Worm (Caenorhabditis elegans): ENCODE measurements around the gene vit-4.

- no peak for TF ChIP-seq pax-1 (tag; optimal IDR thresholded peaks at IDR 0.05)
- TF ChIP-seq fax-1 (tag; optimal IDR thresholded peaks at IDR 0.05) = no peak
- TF ChIP-seq zip-5 (tag; optimal IDR thresholded peaks at IDR 0.05) = no peak
- peak; percentile 64 for TF ChIP-seq tbx-2 (tag; optimal IDR thresholded peaks at IDR 0.05)
- no peak for TF ChIP-seq K02D7.2 (tag; optimal IDR thresholded peaks at IDR 0.05)
- no peak for TF ChIP-seq ama-1 (optimal IDR thresholded peaks at IDR 0.05)
- TF ChIP-seq hlh-30 (tag; optimal IDR thresholded peaks at IDR 0.05; ENCODE audit: insufficient read depth) = peak; percentile 89
- no peak for TF ChIP-seq pha-4 (tag; optimal IDR thresholded peaks at IDR 0.05)
- peak; percentile 72 for TF ChIP-seq nfya-1 (tag; optimal IDR thresholded peaks at IDR 0.05)
These were observed 42.0 kb upstream of the vit-4 start, which contains the start of gene C18B2.4 for ce11 chrX:3605727-3606126.

All from whole organism, late embryonic.